Worm (Caenorhabditis elegans): ENCODE data around the gene asp-8.

asp-8 gene

DNA sequence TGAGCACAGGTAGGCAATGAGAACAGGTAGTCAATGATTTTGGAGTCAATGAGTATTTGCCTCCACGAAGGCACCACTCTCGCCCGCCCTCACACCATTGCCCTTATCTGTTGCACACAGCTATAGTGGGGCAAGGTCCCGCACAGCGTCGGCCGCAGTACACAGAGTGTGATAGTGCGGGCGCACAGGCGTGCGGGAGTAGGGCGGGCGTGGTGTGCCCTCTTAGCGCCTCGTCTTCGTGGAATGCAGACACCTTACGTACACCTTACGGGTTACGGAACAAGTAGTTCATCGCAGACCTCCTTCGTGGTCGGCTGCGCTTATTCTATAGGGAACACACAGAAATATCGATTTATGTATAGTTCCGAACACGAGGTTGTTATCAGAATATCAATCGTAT lies 6.4 kb upstream of the asp-8 start:
- no peak for TF ChIP-seq unc-62 (GFP tag; optimal IDR thresholded peaks at IDR 0.05)
- no peak for TF ChIP-seq ceh-83 (GFP tag; optimal IDR thresholded peaks at IDR 0.05)
- no peak for TF ChIP-seq nhr-2 (tag; optimal IDR thresholded peaks at IDR 0.05)
- no peak for TF ChIP-seq nhr-76 (tag; optimal IDR thresholded peaks at IDR 0.05)
- TF ChIP-seq flh-1 (GFP tag; optimal IDR thresholded peaks at IDR 0.05) = no peak
- TF ChIP-seq ceh-39 (tag; optimal IDR thresholded peaks at IDR 0.05) = no peak
- TF ChIP-seq nhr-12 (tag; optimal IDR thresholded peaks at IDR 0.05) = no peak
- TF ChIP-seq lin-32 (GFP tag; optimal IDR thresholded peaks at IDR 0.05) = no peak

DNA sequence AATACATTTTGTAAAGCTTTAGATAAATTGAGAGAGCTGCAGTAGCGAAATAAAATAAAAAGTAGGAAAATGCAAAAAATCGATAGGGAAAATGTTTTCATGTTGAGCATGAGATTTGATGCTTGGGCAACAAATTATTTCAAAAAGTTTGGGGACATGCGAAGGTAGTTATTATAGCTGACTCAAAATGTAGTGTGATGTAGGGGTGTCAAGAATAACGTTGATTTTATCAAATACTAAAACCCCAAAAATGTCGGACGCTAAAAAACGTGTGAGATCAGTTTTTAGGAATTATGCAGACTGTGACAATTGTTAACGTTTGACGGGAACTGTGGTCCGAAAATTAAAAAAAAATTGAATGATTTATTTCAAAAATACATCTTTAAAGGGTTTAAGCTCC lies 3.0 kb upstream of the asp-8 start, which contains the start of gene irld-12:
Gene irld-12, minus strand, starts transcription at position 101 of the 400 bp plus-strand sequence.
- TF ChIP-seq zip-8 (tag; optimal IDR thresholded peaks at IDR 0.05) (no peak), ztf-11 (tag; optimal IDR thresholded peaks at IDR 0.05) (no peak), ces-1 (GFP tag; optimal IDR thresholded peaks at IDR 0.05) (no peak), unc-39 (tag; optimal IDR thresholded peaks at IDR 0.05) (no peak), tbx-8 (GFP tag; optimal IDR thresholded peaks at IDR 0.05) (no peak), hlh-1 (tag; optimal IDR thresholded peaks at IDR 0.05) (no peak), drap-1 (GFP tag; optimal IDR thresholded peaks at IDR 0.05) (no peak), lsy-2 (tag; optimal IDR thresholded peaks at IDR 0.05) (no peak), lin-32 (GFP tag; optimal IDR thresholded peaks at IDR 0.05) (no peak)

DNA sequence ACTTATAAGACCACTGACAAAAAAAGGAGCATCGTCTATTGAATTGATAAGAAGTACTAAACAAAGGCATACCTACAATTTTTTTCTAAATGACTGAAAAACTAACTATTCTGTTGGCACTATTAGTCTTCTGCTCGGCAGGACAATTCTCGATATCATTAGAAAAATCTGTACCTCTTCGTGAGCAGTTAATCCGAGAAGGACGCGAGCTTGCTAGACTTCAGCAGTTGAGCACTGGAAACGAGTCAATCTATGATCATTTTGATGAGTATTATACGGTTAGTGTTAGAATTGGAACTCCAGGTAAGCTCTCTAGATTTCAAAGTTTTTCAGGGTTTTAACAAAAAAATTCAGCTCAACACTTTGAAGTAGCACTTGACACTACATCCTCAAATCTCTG lies 3.9 kb downstream of the asp-8 start, which contains the start of gene asp-7:
Gene asp-7, plus strand, starts transcription at position 81 of the 400 bp plus-strand sequence.
- TF ChIP-seq lin-32 (GFP tag; optimal IDR thresholded peaks at IDR 0.05) (no peak), ceh-39 (tag; optimal IDR thresholded peaks at IDR 0.05) (no peak), ces-1 (GFP tag; optimal IDR thresholded peaks at IDR 0.05) (no peak), drap-1 (GFP tag; optimal IDR thresholded peaks at IDR 0.05) (no peak), pha-4 (tag; optimal IDR thresholded peaks at IDR 0.05) (no peak), snpc-4 (tag; optimal IDR thresholded peaks at IDR 0.05) (no peak)

- TF ChIP-seq mls-2 (tag; optimal IDR thresholded peaks at IDR 0.05) (no peak), mab-5 (tag; optimal IDR thresholded peaks at IDR 0.05) (no peak), nhr-12 (tag; optimal IDR thresholded peaks at IDR 0.05) (no peak), drap-1 (GFP tag; optimal IDR thresholded peaks at IDR 0.05) (no peak), nhr-2 (tag; optimal IDR thresholded peaks at IDR 0.05) (no peak), tbx-8 (GFP tag; optimal IDR thresholded peaks at IDR 0.05) (no peak), ceh-83 (GFP tag; optimal IDR thresholded peaks at IDR 0.05) (no peak), unc-39 (tag; optimal IDR thresholded peaks at IDR 0.05) (no peak), blmp-1 (tag; optimal IDR thresholded peaks at IDR 0.05) (no peak)
Measured at ce11 chrV:3032343-3032742, 8.0 kb downstream of the asp-8 start, which contains the start of gene irld-38. TSS of gene irld-38 (minus strand) at chrV:3032443.

ce11 chrV:3034236-3034635 lies 9.9 kb downstream of the asp-8 start, which contains the start of gene srw-8:
TSS of gene srw-8 (minus strand) at chrV:3034336.
- no peak for TF ChIP-seq zip-8 (tag; optimal IDR thresholded peaks at IDR 0.05)
- TF ChIP-seq pha-4 (tag; optimal IDR thresholded peaks at IDR 0.05) = no peak
- no peak for TF ChIP-seq elt-1 (tag; optimal IDR thresholded peaks at IDR 0.05; ENCODE audit: borderline replicate concordance, insufficient read depth)
- no peak for TF ChIP-seq nhr-2 (tag; optimal IDR thresholded peaks at IDR 0.05)
- TF ChIP-seq snpc-4 (tag; optimal IDR thresholded peaks at IDR 0.05) = no peak
- TF ChIP-seq nhr-12 (tag; optimal IDR thresholded peaks at IDR 0.05) = no peak
- no peak for TF ChIP-seq sem-2 (GFP tag; optimal IDR thresholded peaks at IDR 0.05)
- TF ChIP-seq unc-120 (tag; optimal IDR thresholded peaks at IDR 0.05; ENCODE audit: poor library complexity, severe bottlenecking) = no peak
- no peak for TF ChIP-seq lin-13 (tag; optimal IDR thresholded peaks at IDR 0.05)
- TF ChIP-seq tbx-8 (GFP tag; optimal IDR thresholded peaks at IDR 0.05) = no peak
- TF ChIP-seq bed-3 (GFP tag; optimal IDR thresholded peaks at IDR 0.05) = no peak
- no peak for TF ChIP-seq mls-2 (tag; optimal IDR thresholded peaks at IDR 0.05)
- no peak for TF ChIP-seq M03D4.4 (tag; optimal IDR thresholded peaks at IDR 0.05)
- no peak for TF ChIP-seq nhr-76 (tag; optimal IDR thresholded peaks at IDR 0.05)
- TF ChIP-seq blmp-1 (tag; optimal IDR thresholded peaks at IDR 0.05) = no peak
- no peak for TF ChIP-seq nhr-237 (tag; optimal IDR thresholded peaks at IDR 0.05)
- TF ChIP-seq ceh-43 (GFP tag; optimal IDR thresholded peaks at IDR 0.05) = no peak
- TF ChIP-seq lin-32 (GFP tag; optimal IDR thresholded peaks at IDR 0.05) = no peak

DNA sequence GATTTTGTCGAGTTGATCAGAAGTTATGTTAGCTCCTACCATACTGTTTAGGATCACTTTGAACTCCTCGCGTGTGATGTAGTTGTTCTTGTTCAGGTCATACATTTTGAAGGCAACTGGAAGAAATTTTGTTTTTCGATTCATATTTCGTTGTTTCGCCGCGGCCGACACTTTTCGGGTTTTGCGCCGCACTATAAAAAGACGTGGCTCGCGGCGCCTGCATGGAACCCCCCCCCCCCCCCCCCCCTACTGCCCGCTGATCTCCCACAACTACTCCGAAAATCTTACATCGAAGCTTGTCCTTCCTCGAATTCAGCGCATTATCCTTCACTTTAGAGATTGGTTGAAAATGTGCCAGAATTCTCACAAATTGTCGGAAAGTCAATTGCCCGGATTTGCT lies 13.7 kb downstream of the asp-8 start:
- no peak for TF ChIP-seq unc-120 (tag; optimal IDR thresholded peaks at IDR 0.05; ENCODE audit: poor library complexity, severe bottlenecking)
- no peak for TF ChIP-seq snpc-4 (tag; optimal IDR thresholded peaks at IDR 0.05)

Measured in whole organism, mixed stage, embryonic.